Fruit fly (Drosophila melanogaster): ENCODE measurements around the gene CG6724.

The CG6724 gene

dm6 chr2L:10754599-10754998, 15.2 kb downstream of the CG6724 start:
- TF ChIP-seq CG32121 (GFP tag; IDR thresholded peaks at IDR 0.05) (no peak), CG8159 (tag; optimal IDR thresholded peaks at IDR 0.05) (no peak), CG15710 (tag; optimal IDR thresholded peaks at IDR 0.05) (no peak), gl (tag; optimal IDR thresholded peaks at IDR 0.05) (no peak), CG17806 (tag; optimal IDR thresholded peaks at IDR 0.05) (no peak), Snoo (tag; optimal IDR thresholded peaks at IDR 0.05) (no peak), EcR (GFP tag; optimal IDR thresholded peaks at IDR 0.05) (no peak), rn (GFP tag; IDR thresholded peaks at IDR 0.05) (no peak), CG34367 (tag; optimal IDR thresholded peaks at IDR 0.05) (no peak)

dm6 chr2L:10753618-10754017, 16.1 kb downstream of the CG6724 start:
- TF ChIP-seq CG15710 (tag; optimal IDR thresholded peaks at IDR 0.05) (no peak), rn (GFP tag; IDR thresholded peaks at IDR 0.05) (no peak), CG10348 (GFP tag; IDR thresholded peaks at IDR 0.05) (no peak), CG4496 (GFP tag; IDR thresholded peaks at IDR 0.05) (no peak), Pif1A (GFP tag; optimal IDR thresholded peaks at IDR 0.05) (no peak), Snoo (tag; optimal IDR thresholded peaks at IDR 0.05) (no peak), CG32121 (GFP tag; IDR thresholded peaks at IDR 0.05) (no peak), CG13204 (GFP tag; optimal IDR thresholded peaks at IDR 0.05) (no peak)

DNA sequence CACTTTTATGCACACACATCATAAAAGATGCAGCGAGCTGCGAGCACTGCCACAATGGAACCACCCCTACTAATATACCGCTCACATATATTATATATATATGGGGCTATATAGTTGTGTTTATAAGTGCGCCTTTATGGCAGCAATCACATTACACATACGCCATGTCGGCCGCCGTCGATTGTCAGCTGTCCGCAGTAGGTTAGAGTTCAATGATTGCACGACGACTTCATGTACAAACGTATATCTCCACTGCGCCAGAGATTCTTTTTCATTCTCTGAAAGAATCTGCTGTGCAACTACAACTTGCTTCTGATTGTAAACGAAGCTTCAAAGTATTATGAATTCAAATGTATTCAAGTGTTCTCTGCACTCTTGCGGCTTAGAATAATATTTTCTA, 17.1 kb downstream of the CG6724 start:
- TF ChIP-seq Pif1A (GFP tag; optimal IDR thresholded peaks at IDR 0.05), result no peak
- peak; percentile 76 for TF ChIP-seq EcR (GFP tag; optimal IDR thresholded peaks at IDR 0.05)

DNA sequence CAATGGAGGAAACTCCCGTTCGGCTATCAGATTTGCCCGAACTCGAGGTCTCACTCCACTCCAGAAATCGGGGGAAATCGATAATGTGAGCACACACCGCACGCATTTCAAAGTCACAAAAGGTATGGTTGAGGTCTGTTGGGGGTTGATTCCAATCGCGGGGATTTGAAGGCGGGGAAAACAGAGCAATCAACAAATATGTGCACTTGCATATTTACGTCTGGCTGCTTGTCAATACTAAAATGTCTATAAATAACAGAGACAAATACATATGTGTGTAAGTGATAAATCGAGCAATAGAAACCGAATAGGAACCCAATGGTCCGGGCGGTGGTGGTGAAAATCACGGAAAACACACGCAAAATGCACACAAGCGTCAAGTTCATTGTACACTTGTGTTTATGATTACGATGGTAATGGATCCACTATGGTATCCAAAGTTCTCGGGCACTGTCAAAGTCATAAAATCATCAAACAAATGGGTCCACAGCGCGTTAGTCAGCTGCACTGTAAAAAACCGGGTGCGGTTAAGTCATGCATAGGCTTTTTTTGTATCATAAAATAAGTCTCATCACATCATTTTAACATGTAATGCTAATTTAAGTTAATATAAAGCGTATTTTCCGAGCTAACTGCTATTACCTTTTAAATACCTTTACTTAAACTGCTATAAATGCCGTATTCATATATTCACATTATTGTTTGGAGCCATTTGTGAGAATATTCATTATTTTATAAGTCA, 17.7 kb downstream of the CG6724 start:
- TF ChIP-seq D1 (tag; optimal IDR thresholded peaks at IDR 0.05) (no peak), CG15710 (tag; optimal IDR thresholded peaks at IDR 0.05) (peak; percentile 5), CG4496 (GFP tag; IDR thresholded peaks at IDR 0.05) (peak; percentile 56; the same call in 2 of the 3 replicates), gl (tag; optimal IDR thresholded peaks at IDR 0.05) (no peak), CG8301 (tag; optimal IDR thresholded peaks at IDR 0.05) (peak; percentile 69), CG10348 (GFP tag; IDR thresholded peaks at IDR 0.05) (no peak), CG9948 (tag; optimal IDR thresholded peaks at IDR 0.05) (peak; percentile 29), CG17806 (tag; optimal IDR thresholded peaks at IDR 0.05) (peak; percentile 3), Pif1A (GFP tag; optimal IDR thresholded peaks at IDR 0.05) (peak; percentile 13), Ets98B (GFP tag; IDR thresholded peaks at IDR 0.05) (peak; percentile 36; the same call in 1 of the 2 replicates), fd96Ca (GFP tag; IDR thresholded peaks at IDR 0.05) (no peak), CG32121 (GFP tag; IDR thresholded peaks at IDR 0.05) (peak; percentile 48; the same call in 1 of the 2 replicates), CG14655 (GFP tag; optimal IDR thresholded peaks at IDR 0.05) (peak; percentile 81)

- TF ChIP-seq EcR (GFP tag; optimal IDR thresholded peaks at IDR 0.05) (peak; percentile 41), CG13204 (GFP tag; optimal IDR thresholded peaks at IDR 0.05) (no peak)
Measured at dm6 chr2L:10750915-10751612, 18.7 kb downstream of the CG6724 start.

DNA sequence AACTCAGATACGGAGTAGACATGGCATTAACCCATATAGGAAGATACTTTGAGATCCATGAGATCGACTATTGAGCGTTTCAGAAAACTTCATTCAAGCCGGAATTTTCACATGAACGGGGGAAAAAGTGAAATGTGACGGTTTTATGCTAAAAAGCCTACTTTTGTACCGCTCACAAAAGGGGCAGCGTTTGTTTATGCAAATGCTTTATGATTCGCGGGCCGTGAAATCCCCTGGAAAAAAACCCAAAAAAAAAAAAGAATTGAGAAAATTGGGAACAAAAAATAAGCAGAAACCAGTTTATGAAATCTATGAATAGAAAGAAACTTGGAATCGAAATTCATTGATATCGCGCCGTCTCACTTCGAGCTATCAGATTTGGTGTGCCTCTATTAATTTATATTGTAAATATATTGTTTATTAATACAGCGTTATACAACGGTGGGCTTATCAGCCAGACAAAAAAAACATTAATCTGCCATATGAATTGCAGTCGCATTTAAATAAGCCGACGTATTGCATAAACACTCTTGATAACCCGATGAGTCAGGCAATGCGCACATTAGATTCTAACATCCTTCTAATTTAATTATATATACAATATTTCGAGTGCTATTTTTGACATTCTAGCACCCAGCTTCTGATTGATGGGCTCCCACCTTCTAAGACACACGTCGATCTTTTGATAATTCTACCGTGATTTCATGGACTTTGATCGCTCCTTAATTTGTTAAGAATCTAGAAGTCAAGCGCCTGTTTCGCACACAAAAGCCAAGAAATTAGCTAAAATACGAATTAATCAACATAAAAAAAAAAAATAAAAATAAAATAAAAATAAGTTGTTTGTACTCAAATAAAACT, 19.9 kb downstream of the CG6724 start:
- TF ChIP-seq EcR (GFP tag; optimal IDR thresholded peaks at IDR 0.05), result no peak
- TF ChIP-seq CG14655 (GFP tag; optimal IDR thresholded peaks at IDR 0.05), result no peak
- TF ChIP-seq D1 (tag; optimal IDR thresholded peaks at IDR 0.05), result no peak
- no peak for TF ChIP-seq CG8159 (tag; optimal IDR thresholded peaks at IDR 0.05)
- TF ChIP-seq CG8301 (tag; optimal IDR thresholded peaks at IDR 0.05), result no peak
- TF ChIP-seq CG15710 (tag; optimal IDR thresholded peaks at IDR 0.05), result no peak
- TF ChIP-seq Pif1B (GFP tag; optimal IDR thresholded peaks at IDR 0.05), result no peak
- TF ChIP-seq gl (tag; optimal IDR thresholded peaks at IDR 0.05), result no peak
- TF ChIP-seq rn (GFP tag; IDR thresholded peaks at IDR 0.05), result no peak
- TF ChIP-seq CG10348 (GFP tag; IDR thresholded peaks at IDR 0.05), result no peak
- no peak for TF ChIP-seq Snoo (tag; optimal IDR thresholded peaks at IDR 0.05)
- no peak for TF ChIP-seq CG17806 (tag; optimal IDR thresholded peaks at IDR 0.05)
- no peak for TF ChIP-seq Pif1A (GFP tag; optimal IDR thresholded peaks at IDR 0.05)

- peak; percentile 4 for TF ChIP-seq CG17806 (tag; optimal IDR thresholded peaks at IDR 0.05)
- TF ChIP-seq Snoo (tag; optimal IDR thresholded peaks at IDR 0.05), result no peak
- TF ChIP-seq CG13204 (GFP tag; optimal IDR thresholded peaks at IDR 0.05), result no peak
- TF ChIP-seq CG8159 (tag; optimal IDR thresholded peaks at IDR 0.05), result no peak
- TF ChIP-seq CG12605 (GFP tag; IDR thresholded peaks at IDR 0.05), result no peak
- no peak for TF ChIP-seq Pif1B (GFP tag; optimal IDR thresholded peaks at IDR 0.05)
- TF ChIP-seq D1 (tag; optimal IDR thresholded peaks at IDR 0.05), result no peak
- no peak for TF ChIP-seq CG14655 (GFP tag; optimal IDR thresholded peaks at IDR 0.05)
- TF ChIP-seq CG32121 (GFP tag; IDR thresholded peaks at IDR 0.05), result peak; percentile 74
- no peak for TF ChIP-seq CG10348 (GFP tag; IDR thresholded peaks at IDR 0.05)
- TF ChIP-seq gl (tag; optimal IDR thresholded peaks at IDR 0.05), result no peak
- no peak for TF ChIP-seq rn (GFP tag; IDR thresholded peaks at IDR 0.05)
- no peak for TF ChIP-seq CG15710 (tag; optimal IDR thresholded peaks at IDR 0.05)
- TF ChIP-seq CG4496 (GFP tag; IDR thresholded peaks at IDR 0.05), result no peak; the same call in 2 of the 3 replicates
- peak; percentile 56 for TF ChIP-seq Ets98B (GFP tag; IDR thresholded peaks at IDR 0.05)
- no peak for TF ChIP-seq EcR (GFP tag; optimal IDR thresholded peaks at IDR 0.05)
- no peak for TF ChIP-seq Pif1A (GFP tag; optimal IDR thresholded peaks at IDR 0.05)
- peak; percentile 50 for TF ChIP-seq CG8301 (tag; optimal IDR thresholded peaks at IDR 0.05)
- no peak for TF ChIP-seq CG34367 (tag; optimal IDR thresholded peaks at IDR 0.05)
- no peak for TF ChIP-seq CG9948 (tag; optimal IDR thresholded peaks at IDR 0.05)
- TF ChIP-seq fd96Ca (GFP tag; IDR thresholded peaks at IDR 0.05), result no peak
Measured at dm6 chr2L:10748218-10748617, 21.5 kb downstream of the CG6724 start.

All from whole organism, pupa.